Worm (Caenorhabditis elegans): ENCODE measurements around the gene dmsr-9.

- TF ChIP-seq lin-13 (tag; optimal IDR thresholded peaks at IDR 0.05) (no peak), unc-62 (GFP tag; optimal IDR thresholded peaks at IDR 0.05) (no peak), nhr-28 (tag; optimal IDR thresholded peaks at IDR 0.05) (no peak), sptf-1 (tag; optimal IDR thresholded peaks at IDR 0.05) (no peak), nhr-2 (tag; optimal IDR thresholded peaks at IDR 0.05) (no peak), ceh-43 (GFP tag; optimal IDR thresholded peaks at IDR 0.05) (no peak), unc-120 (tag; optimal IDR thresholded peaks at IDR 0.05; ENCODE audit: poor library complexity, severe bottlenecking) (no peak)
Measured at ce11 chrV:6783044-6783625, 16.3 kb downstream of the dmsr-9 start.
